Worm (Caenorhabditis elegans) whole organism, early embryonic: ENCODE results near the gene ZK1307.9.

ENCODE experiments used
- ama-1 ChIP-seq: fragments of 150-350 bp; optimal IDR thresholded peaks from 2 replicates; lab custom pipeline; 2014
- tra-4 ChIP-seq: sonication (generic microtip); optimal IDR thresholded peaks from 2 replicates; lab custom pipeline; 2017; ENCODE audit warnings: missing genetic modification characterization, missing compliant biosample characterization

ce11 chrII:9602566-9602965 is 46.7 kb upstream of the ZK1307.9 start:
- TF ChIP-seq ama-1, result no peak
- no peak for TF ChIP-seq tra-4 (tag; lab: Kevin White, UChicago)
